Worm (Caenorhabditis elegans) whole organism, L3 larva: Measurements from ENCODE around the gene B0454.6.

Experiments
- R02D3.7 ChIP-seq: fragments of 150-350 bp; optimal IDR thresholded peaks from 2 replicates; lab custom pipeline; 2014; ENCODE audit warnings: missing biosample characterization, missing genetic modification characterization
- ZK546.5 ChIP-seq: sonication (generic microtip); optimal IDR thresholded peaks from 2 replicates; lab custom pipeline; 2017; ENCODE audit warnings: missing biosample characterization, missing genetic modification characterization
- aly-2 ChIP-seq: fragments of 150-350 bp; optimal IDR thresholded peaks from 2 replicates; lab custom pipeline; 2014; ENCODE audit warnings: missing biosample characterization, missing genetic modification characterization
- ama-1 ChIP-seq: fragments of 150-350 bp; optimal IDR thresholded peaks from 2 replicates; lab custom pipeline; 2018
- ceh-16 ChIP-seq: sonication (generic microtip); optimal IDR thresholded peaks from 2 replicates; lab custom pipeline; 2017; ENCODE audit warnings: missing biosample characterization, missing genetic modification characterization
- ceh-28 ChIP-seq: fragments of 150-350 bp; optimal IDR thresholded peaks from 2 replicates; lab custom pipeline; 2014; ENCODE audit warnings: missing biosample characterization, missing genetic modification reagents, missing genetic modification characterization
- ceh-9 ChIP-seq: sonication (generic microtip); optimal IDR thresholded peaks from 2 replicates; lab custom pipeline; 2018; ENCODE audit warnings: missing biosample characterization, missing genetic modification characterization
- daf-12 ChIP-seq: fragments of 150-350 bp; optimal IDR thresholded peaks from 2 replicates; lab custom pipeline; 2014; ENCODE audit warnings: missing biosample characterization, missing genetic modification reagents, missing genetic modification characterization
- egl-27 ChIP-seq: sonication (generic microtip); optimal IDR thresholded peaks from 4 replicates; lab custom pipeline; 2017; ENCODE audit warnings: missing biosample characterization, missing genetic modification reagents, missing genetic modification characterization
- egl-5 ChIP-seq: fragments of 150-350 bp; optimal IDR thresholded peaks from 2 replicates; lab custom pipeline; 2017; ENCODE audit warnings: missing biosample characterization, missing genetic modification reagents, missing genetic modification characterization, inconsistent platforms
- elt-2 ChIP-seq: sonication (generic microtip); optimal IDR thresholded peaks from 2 replicates; lab custom pipeline; 2016; ENCODE audit warnings: missing genetic modification reagents, mild to moderate bottlenecking, missing genetic modification characterization, missing compliant biosample characterization
- elt-3 ChIP-seq, 3 experiments: fragments of 150-350 bp in 1 of 3; sonication (generic microtip) in 2 of 3; optimal IDR thresholded peaks; 2 replicates in 2 of 3; 4 replicates in 1 of 3; lab custom pipeline; 2014 to 2017; ENCODE audit warnings: missing biosample characterization in 3 of 3, missing genetic modification characterization in 3 of 3
- eor-1 ChIP-seq, 2 experiments: fragments of 150-350 bp; optimal IDR thresholded peaks; 2 replicates each; lab custom pipeline; 2014 to 2018; ENCODE audit warnings: missing biosample characterization in 2 of 2, missing genetic modification characterization in 2 of 2
- fkh-10 ChIP-seq: sonication (generic microtip); optimal IDR thresholded peaks from 2 replicates; lab custom pipeline; 2017; ENCODE audit warnings: missing biosample characterization, missing genetic modification reagents, missing genetic modification characterization
- fkh-2 ChIP-seq: fragments of 150-350 bp; optimal IDR thresholded peaks from 2 replicates; lab custom pipeline; 2014; ENCODE audit warnings: missing biosample characterization, missing genetic modification reagents, missing genetic modification characterization
- fos-1 ChIP-seq: fragments of 150-350 bp; optimal IDR thresholded peaks from 2 replicates; lab custom pipeline; 2014; ENCODE audit warnings: missing biosample characterization, missing genetic modification characterization
- hmg-11 ChIP-seq: sonication (generic microtip); optimal IDR thresholded peaks from 2 replicates; lab custom pipeline; 2016; ENCODE audit warnings: missing genetic modification characterization, missing compliant biosample characterization
- lin-15B ChIP-seq: fragments of 150-350 bp; optimal IDR thresholded peaks from 2 replicates; lab custom pipeline; 2014; ENCODE audit warnings: missing biosample characterization, missing genetic modification characterization
- lin-39 ChIP-seq: fragments of 150-350 bp; optimal IDR thresholded peaks from 2 replicates; lab custom pipeline; 2018; ENCODE audit warnings: missing biosample characterization, missing genetic modification reagents, missing genetic modification characterization
- lsy-12 ChIP-seq: sonication (generic microtip); optimal IDR thresholded peaks from 2 replicates; lab custom pipeline; 2016; ENCODE audit warnings: mild to moderate bottlenecking, missing genetic modification characterization, missing compliant biosample characterization
- mdl-1 ChIP-seq: fragments of 150-350 bp; optimal IDR thresholded peaks from 2 replicates; lab custom pipeline; 2014; ENCODE audit warnings: missing biosample characterization, missing genetic modification characterization
- nfya-1 ChIP-seq: sonication (generic microtip); optimal IDR thresholded peaks from 2 replicates; lab custom pipeline; 2017; ENCODE audit warnings: missing genetic modification characterization, mild to moderate bottlenecking, missing compliant biosample characterization, antibody characterized with exemption, moderate library complexity; ENCODE audit not compliant: insufficient read depth
- nhr-11 ChIP-seq: fragments of 150-350 bp; optimal IDR thresholded peaks from 2 replicates; lab custom pipeline; 2014; ENCODE audit warnings: missing biosample characterization, missing genetic modification characterization
- nhr-12 ChIP-seq: fragments of 150-350 bp; optimal IDR thresholded peaks from 2 replicates; lab custom pipeline; 2014; ENCODE audit warnings: missing biosample characterization, missing genetic modification characterization
- nhr-23 ChIP-seq: fragments of 150-350 bp; optimal IDR thresholded peaks from 2 replicates; lab custom pipeline; 2014; ENCODE audit warnings: missing biosample characterization, missing genetic modification reagents, missing genetic modification characterization
- nhr-237 ChIP-seq: fragments of 150-350 bp; optimal IDR thresholded peaks from 2 replicates; lab custom pipeline; 2014; ENCODE audit warnings: missing biosample characterization, missing genetic modification characterization
- nhr-25 ChIP-seq: sonication (generic microtip); optimal IDR thresholded peaks from 2 replicates; lab custom pipeline; 2017; ENCODE audit warnings: missing biosample characterization, missing genetic modification characterization
- nhr-28 ChIP-seq: fragments of 150-350 bp; optimal IDR thresholded peaks from 2 replicates; lab custom pipeline; 2014; ENCODE audit warnings: missing biosample characterization, missing genetic modification characterization
- nhr-43 ChIP-seq: sonication (generic microtip); optimal IDR thresholded peaks from 2 replicates; lab custom pipeline; 2016; ENCODE audit warnings: mild to moderate bottlenecking, missing genetic modification characterization, missing compliant biosample characterization; ENCODE audit not compliant: poor library complexity, severe bottlenecking
- nhr-67 ChIP-seq: fragments of 150-350 bp; optimal IDR thresholded peaks from 2 replicates; lab custom pipeline; 2014; ENCODE audit warnings: missing biosample characterization, missing genetic modification characterization
- nhr-76 ChIP-seq: fragments of 150-350 bp; sonication (generic microtip); optimal IDR thresholded peaks from 5 replicates; lab custom pipeline; 2014; ENCODE audit warnings: missing biosample characterization, missing genetic modification characterization
- nhr-77 ChIP-seq: fragments of 150-350 bp; optimal IDR thresholded peaks from 2 replicates; lab custom pipeline; 2014; ENCODE audit warnings: missing biosample characterization, missing genetic modification characterization
- pha-4 ChIP-seq: fragments of 150-350 bp; optimal IDR thresholded peaks from 2 replicates; lab custom pipeline; 2014; ENCODE audit warnings: missing biosample characterization, missing genetic modification reagents, missing genetic modification characterization
- sea-2 ChIP-seq: fragments of 150-350 bp; sonication (generic microtip); optimal IDR thresholded peaks from 4 replicates; lab custom pipeline; 2014; ENCODE audit warnings: missing biosample characterization, missing genetic modification reagents, missing genetic modification characterization
- skn-1 ChIP-seq: fragments of 150-350 bp; optimal IDR thresholded peaks from 2 replicates; lab custom pipeline; 2014; ENCODE audit warnings: missing biosample characterization, missing genetic modification characterization
- snpc-4 ChIP-seq: fragments of 150-350 bp; optimal IDR thresholded peaks from 2 replicates; lab custom pipeline; 2014; ENCODE audit warnings: missing biosample characterization, missing genetic modification characterization
- tbx-2 ChIP-seq: sonication (generic microtip); optimal IDR thresholded peaks from 2 replicates; lab custom pipeline; 2016; ENCODE audit warnings: mild to moderate bottlenecking, missing genetic modification characterization, missing compliant biosample characterization
- unc-39 ChIP-seq: sonication (generic microtip); optimal IDR thresholded peaks from 4 replicates; lab custom pipeline; 2017; ENCODE audit warnings: missing biosample characterization, missing genetic modification characterization
- unc-62 ChIP-seq: fragments of 150-350 bp; sonication (generic microtip); optimal IDR thresholded peaks from 4 replicates; lab custom pipeline; 2014; ENCODE audit warnings: missing biosample characterization, missing genetic modification reagents, missing genetic modification characterization
- zag-1 ChIP-seq: fragments of 150-350 bp; optimal IDR thresholded peaks from 2 replicates; lab custom pipeline; 2014; ENCODE audit warnings: missing biosample characterization, missing genetic modification characterization
- ztf-11 ChIP-seq: fragments of 150-350 bp; optimal IDR thresholded peaks from 2 replicates; lab custom pipeline; 2014; ENCODE audit warnings: missing biosample characterization, missing genetic modification characterization

Gene B0454.6

ce11 chrII:3067896-3068295 is 35.3 kb downstream of the B0454.6 start:
- TF ChIP-seq mdl-1 (no peak), nhr-237 (tag; lab: Kevin White, UChicago) (no peak), hmg-11 (tag; lab: Kevin White, UChicago) (no peak), nhr-77 (tag; lab: Kevin White, UChicago) (no peak), ceh-9 (tag; lab: Kevin White, UChicago) (no peak), nhr-11 (no peak), lin-15B (no peak), egl-5 (tag; lab: Kevin White, UChicago) (no peak), elt-3 (tag; optimal IDR thresholded peaks at IDR 0.05; lab: Kevin White, UChicago) (no peak), fos-1 (tag; lab: Kevin White, UChicago) (no peak), nhr-67 (tag; lab: Kevin White, UChicago) (no peak), fkh-10 (GFP tag; lab: Kevin White, UChicago) (no peak), egl-27 (tag; lab: Kevin White, UChicago) (no peak)
- TF ChIP-seq, all 47 proteins: peak for 0

ce11 chrII:3068646-3069045 is 36.1 kb downstream of the B0454.6 start:
- no peak for TF ChIP-seq nhr-12
- TF ChIP-seq nhr-28 (tag; lab: Kevin White, UChicago), result no peak
- peak; percentile 74 for TF ChIP-seq ceh-28 (tag; lab: Kevin White, UChicago)
- TF ChIP-seq skn-1 (tag; lab: Kevin White, UChicago), result no peak

DNA sequence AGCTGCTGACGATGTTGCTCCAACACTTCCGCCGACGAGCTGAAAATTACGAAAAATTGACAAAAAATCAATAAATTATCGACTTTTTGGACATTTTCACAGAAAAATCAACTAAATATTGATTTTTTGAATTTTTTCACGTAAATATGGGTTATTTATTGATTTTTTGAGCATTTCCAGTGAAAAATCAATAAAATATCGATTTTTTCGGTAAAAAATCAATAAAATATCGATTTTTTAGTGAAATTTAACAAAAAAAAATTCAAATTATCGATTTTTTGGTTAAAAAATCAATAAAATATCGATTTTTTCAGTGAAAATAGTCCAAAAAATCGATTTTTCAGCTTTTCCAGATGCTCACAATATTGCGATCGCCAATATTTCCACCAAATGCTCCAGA is 37.6 kb downstream of the B0454.6 start:
- TF ChIP-seq ceh-28 (tag; lab: Kevin White, UChicago), result peak; percentile 97
- TF ChIP-seq mdl-1, result no peak
- no peak for TF ChIP-seq nhr-25 (tag; lab: Kevin White, UChicago)

- TF ChIP-seq skn-1 (tag; lab: Kevin White, UChicago) (no peak), mdl-1 (no peak), ztf-11 (tag; lab: Kevin White, UChicago) (no peak), ceh-28 (tag; lab: Kevin White, UChicago) (peak; percentile 34), tbx-2 (tag; lab: Kevin White, UChicago) (no peak)
These were observed 38.6 kb downstream of the B0454.6 start, which contains the start of gene Y25C1A.7 for ce11 chrII:3071012-3071749. Gene Y25C1A.7, minus strand, starts transcription at chrII:3071062.

DNA sequence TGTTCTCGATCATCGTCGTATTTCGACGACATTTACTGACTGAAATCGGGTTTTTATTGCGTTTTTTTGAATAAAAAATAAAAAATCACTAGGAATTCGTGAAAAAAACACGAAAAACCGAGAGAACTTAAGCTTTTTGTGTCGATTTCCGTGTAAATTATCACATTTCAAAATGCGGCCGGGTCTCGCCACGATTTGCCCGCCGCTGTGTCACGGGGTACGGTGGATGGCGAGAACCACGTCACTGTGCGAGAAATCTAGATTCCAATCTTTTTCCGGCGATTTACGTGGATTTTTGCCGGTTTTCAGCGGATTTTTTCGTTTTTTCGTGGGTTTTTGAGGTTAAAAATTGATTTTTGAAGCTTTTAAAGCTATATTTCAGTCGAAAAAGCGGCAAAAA is 44.3 kb downstream of the B0454.6 start, which contains the start of gene Y25C1A.8:
Gene Y25C1A.8 (minus strand): TSS at position 45 of the 400 bp plus-strand sequence.
- TF ChIP-seq lin-15B (peak; percentile 76), zag-1 (tag; lab: Kevin White, UChicago) (no peak), fkh-2 (peak; percentile 35), ztf-11 (tag; lab: Kevin White, UChicago) (no peak), pha-4 (tag; lab: Kevin White, UChicago) (peak; percentile 88), nhr-28 (tag; lab: Kevin White, UChicago) (no peak), nhr-25 (tag; lab: Kevin White, UChicago) (peak; percentile 80), sea-2 (GFP tag; lab: Kevin White, UChicago) (no peak), eor-1 (tag; optimal IDR thresholded peaks at IDR 0.05; lab: Kevin White, UChicago) (no peak), hmg-11 (tag; lab: Kevin White, UChicago) (peak; percentile 91), fkh-10 (GFP tag; lab: Kevin White, UChicago) (peak; percentile 62), nhr-23 (tag; lab: Kevin White, UChicago) (peak; percentile 89), ceh-16 (no peak), unc-62 (no peak), unc-39 (tag; lab: Kevin White, UChicago) (no peak), ceh-28 (tag; lab: Kevin White, UChicago) (peak; percentile 86), fos-1 (tag; lab: Kevin White, UChicago) (peak; percentile 23), nhr-11 (no peak), ceh-9 (tag; lab: Kevin White, UChicago) (no peak), nhr-237 (tag; lab: Kevin White, UChicago) (no peak), nhr-76 (no peak), lsy-12 (tag; lab: Kevin White, UChicago) (peak; percentile 90), aly-2 (peak; percentile 82), snpc-4 (tag; lab: Kevin White, UChicago) (peak; percentile 85), skn-1 (tag; lab: Kevin White, UChicago) (peak; percentile 83), ZK546.5 (tag; lab: Kevin White, UChicago) (peak; percentile 17), nhr-43 (tag; lab: Kevin White, UChicago) (peak; percentile 95), R02D3.7 (peak; percentile 83), nfya-1 (peak; percentile 96), nhr-77 (tag; lab: Kevin White, UChicago) (peak; percentile 41), egl-5 (tag; lab: Kevin White, UChicago) (peak; percentile 87), lin-39 (peak; percentile 89), elt-2 (tag; lab: Kevin White, UChicago) (peak; percentile 75), nhr-67 (tag; lab: Kevin White, UChicago) (no peak), ama-1 (peak; percentile 20), egl-27 (tag; lab: Kevin White, UChicago) (no peak), daf-12 (tag; lab: Kevin White, UChicago) (peak; percentile 35)
